Worm (Caenorhabditis elegans) whole organism, L4 larva: ENCODE measurements around the gene Y57E12AR.1.

ENCODE experiments used
- R02D3.7 ChIP-seq: fragments of 150-350 bp; sonication (generic microtip); optimal IDR thresholded peaks from 3 replicates; lab custom pipeline; 2014; ENCODE audit warnings: missing biosample characterization, missing genetic modification characterization
- T26A8.4 ChIP-seq: fragments of 200-800 bp; sonication (Bioruptor generic); IDR thresholded peaks from 2 replicates; pipeline ENCODE4 v1.3.6; 2022; ENCODE audit warnings: missing genetic modification characterization, missing compliant biosample characterization
- Y105C5A.15 ChIP-seq: fragments of 200-800 bp; sonication (Bioruptor generic); IDR thresholded peaks from 2 replicates; pipeline ENCODE4 v1.3.6; 2022; ENCODE audit warnings: missing genetic modification characterization, missing compliant biosample characterization
- ZK546.5 ChIP-seq, 2 experiments: sonication (generic microtip); optimal IDR thresholded peaks; 2 replicates each; lab custom pipeline; 2017; ENCODE audit warnings: missing biosample characterization in 2 of 2, missing genetic modification characterization in 2 of 2
- aly-2 ChIP-seq: sonication (generic microtip); optimal IDR thresholded peaks from 2 replicates; lab custom pipeline; 2018; ENCODE audit warnings: missing biosample characterization, missing genetic modification characterization
- ceh-20 ChIP-seq: fragments of 200-800 bp; sonication (Bioruptor generic); IDR thresholded peaks from 2 replicates; pipeline ENCODE4 v1.3.6; 2022; ENCODE audit warnings: missing genetic modification reagents, missing genetic modification characterization, missing compliant biosample characterization
- ceh-82 ChIP-seq: sonication (generic microtip); optimal IDR thresholded peaks from 2 replicates; lab custom pipeline; 2017; ENCODE audit warnings: missing biosample characterization, missing genetic modification characterization
- daf-8 ChIP-seq: fragments of 200-800 bp; sonication (Bioruptor generic); IDR thresholded peaks from 2 replicates; pipeline ENCODE4 v1.3.6; 2022; ENCODE audit warnings: missing genetic modification characterization, missing compliant biosample characterization
- duxl-1 ChIP-seq: sonication (generic microtip); optimal IDR thresholded peaks from 2 replicates; lab custom pipeline; 2016; ENCODE audit warnings: mild to moderate bottlenecking, missing genetic modification characterization, moderate library complexity, missing compliant biosample characterization; ENCODE audit not compliant: poor library complexity
- egl-43 ChIP-seq: fragments of 200-800 bp; sonication (Bioruptor generic); IDR thresholded peaks from 2 replicates; pipeline ENCODE4 v1.3.6; 2022; ENCODE audit warnings: missing genetic modification reagents, missing genetic modification characterization, missing compliant biosample characterization
- gei-8 ChIP-seq: fragments of 200-800 bp; sonication (Bioruptor generic); optimal IDR thresholded peaks from 2 replicates; lab custom pipeline; 2018; ENCODE audit warnings: mild to moderate bottlenecking, missing genetic modification characterization, missing compliant biosample characterization
- hif-1 ChIP-seq, 2 experiments: sonication (generic microtip); optimal IDR thresholded peaks; 2 replicates each; lab custom pipeline; 2016 to 2017; ENCODE audit warnings: missing compliant biosample characterization in 2 of 2, missing genetic modification characterization in 2 of 2, missing genetic modification reagents in 2 of 2, missing genotype in 2 of 2, mild to moderate bottlenecking in 1 of 2
- hmg-1.1 ChIP-seq: fragments of 200-800 bp; sonication (Bioruptor generic); IDR thresholded peaks from 2 replicates; pipeline ENCODE4 v1.3.6; 2022; ENCODE audit warnings: missing genetic modification reagents, missing genetic modification characterization, missing compliant biosample characterization
- jun-1 ChIP-seq: fragments of 150-350 bp; optimal IDR thresholded peaks from 2 replicates; lab custom pipeline; 2014; ENCODE audit warnings: missing biosample characterization, missing genetic modification reagents, missing genetic modification characterization
- lin-1 ChIP-seq: fragments of 200-800 bp; sonication (Bioruptor generic); IDR thresholded peaks from 2 replicates; pipeline ENCODE4 v1.3.6; 2022; ENCODE audit warnings: missing genetic modification reagents, missing genetic modification characterization, missing compliant biosample characterization
- lin-13 ChIP-seq: fragments of 150-350 bp; optimal IDR thresholded peaks from 2 replicates; lab custom pipeline; 2014; ENCODE audit warnings: missing biosample characterization, missing genetic modification reagents, missing genetic modification characterization
- lin-29 ChIP-seq: fragments of 200-800 bp; sonication (Bioruptor generic); IDR thresholded peaks from 2 replicates; pipeline ENCODE4 v1.3.6; 2022; ENCODE audit warnings: missing genetic modification reagents, missing genetic modification characterization, missing compliant biosample characterization
- nhr-25 ChIP-seq: sonication (generic microtip); optimal IDR thresholded peaks from 2 replicates; lab custom pipeline; 2017; ENCODE audit warnings: missing genetic modification characterization, mild to moderate bottlenecking, missing compliant biosample characterization, antibody characterized with exemption, moderate library complexity, borderline replicate concordance; ENCODE audit not compliant: insufficient read depth
- nhr-41 ChIP-seq: fragments of 200-800 bp; sonication (Bioruptor generic); IDR thresholded peaks from 2 replicates; pipeline ENCODE4 v1.3.6; 2022; ENCODE audit warnings: missing genetic modification reagents, missing genetic modification characterization, missing compliant biosample characterization
- nhr-6 ChIP-seq: fragments of 150-350 bp; optimal IDR thresholded peaks from 2 replicates; lab custom pipeline; 2014; ENCODE audit warnings: missing biosample characterization, missing genetic modification characterization
- nhr-77 ChIP-seq: fragments of 150-350 bp; optimal IDR thresholded peaks from 2 replicates; lab custom pipeline; 2014; ENCODE audit warnings: missing biosample characterization, missing genetic modification characterization
- pqm-1 ChIP-seq: sonication (generic microtip); optimal IDR thresholded peaks from 2 replicates; lab custom pipeline; 2017; ENCODE audit warnings: missing biosample characterization, missing genetic modification characterization
- rbr-2 ChIP-seq: sonication (generic microtip); optimal IDR thresholded peaks from 2 replicates; lab custom pipeline; 2016; ENCODE audit warnings: missing genotype, missing genetic modification characterization, missing compliant biosample characterization
- sdz-12 ChIP-seq: fragments of 200-800 bp; sonication (Bioruptor generic); optimal IDR thresholded peaks from 2 replicates; lab custom pipeline; 2018; ENCODE audit warnings: mild to moderate bottlenecking, missing genetic modification characterization, missing compliant biosample characterization
- snpc-4 ChIP-seq: fragments of 150-350 bp; optimal IDR thresholded peaks from 2 replicates; lab custom pipeline; 2014; ENCODE audit warnings: missing biosample characterization, missing genetic modification characterization
- unc-62 ChIP-seq, 3 experiments: fragments of 150-350 bp in 1 of 3; sonication (generic microtip); optimal IDR thresholded peaks in 2 of 3; peaks in 1 of 3; 1 replicate in 1 of 3; 2 replicates in 2 of 3; lab custom pipeline; 2014 to 2017; ENCODE audit warnings: missing biosample characterization in 3 of 3, missing genetic modification characterization in 3 of 3, missing genetic modification reagents in 3 of 3, missing genotype in 1 of 3
- zip-2 ChIP-seq: fragments of 150-350 bp; optimal IDR thresholded peaks from 2 replicates; lab custom pipeline; 2014; ENCODE audit warnings: missing biosample characterization, missing genetic modification characterization

The Y57E12AR.1 gene

ce11 chrV:7021772-7022171 lies 43.4 kb downstream of the Y57E12AR.1 start, which contains the start of gene F20A1.4:
Gene F20A1.4, minus strand, starts transcription at chrV:7021872.
- TF ChIP-seq ceh-20 (no peak), nhr-77 (tag; lab: Kevin White, UChicago) (no peak), lin-29 (GFP tag; lab: Robert Waterston, UW) (no peak), pqm-1 (tag; lab: Kevin White, UChicago) (no peak), hif-1 (tag; optimal IDR thresholded peaks at IDR 0.05; lab: Kevin White, UChicago) (no peak), ZK546.5 (tag; optimal IDR thresholded peaks at IDR 0.05; lab: Kevin White, UChicago) (no peak), rbr-2 (tag; lab: Kevin White, UChicago) (no peak), nhr-6 (tag; lab: Kevin White, UChicago) (no peak)
- TF ChIP-seq, all 104 proteins: peak for 0

DNA sequence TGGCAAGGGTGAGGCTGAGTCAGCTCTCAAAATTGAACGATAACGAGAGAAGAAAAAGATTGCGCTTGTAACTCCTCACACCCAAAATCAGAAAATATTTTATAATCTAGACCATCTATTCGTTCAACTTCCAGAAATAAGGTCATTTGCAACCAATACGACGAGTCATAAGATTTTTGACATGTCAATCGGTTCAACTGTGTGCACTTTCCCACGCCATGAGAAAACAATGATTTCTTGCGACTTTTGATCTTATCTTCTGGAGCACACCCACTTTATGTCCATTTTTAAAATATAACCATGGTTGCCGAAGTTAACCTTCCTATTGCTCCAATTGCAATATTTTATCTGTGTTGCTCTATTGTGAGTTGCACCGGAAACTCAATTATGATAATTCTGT lies 48.1 kb downstream of the Y57E12AR.1 start, which contains the start of gene srsx-32:
Gene srsx-32 (plus strand): TSS at position 301 of the 400 bp plus-strand sequence.
- TF ChIP-seq ceh-82 (tag; lab: Kevin White, UChicago) (no peak), lin-1 (GFP tag; lab: Robert Waterston, UW) (no peak), jun-1 (no peak), nhr-41 (GFP tag; lab: Robert Waterston, UW) (no peak), zip-2 (tag; lab: Kevin White, UChicago) (no peak), R02D3.7 (tag; lab: Kevin White, UChicago) (no peak), nhr-25 (tag; lab: Kevin White, UChicago) (no peak), ZK546.5 (tag; optimal IDR thresholded peaks at IDR 0.05; lab: Kevin White, UChicago) (no peak), unc-62 (GFP tag; optimal IDR thresholded peaks at IDR 0.05 in 1 of 2; lab: Kevin White, UChicago) (no peak), unc-62 (tag; optimal IDR thresholded peaks at IDR 0.05; lab: Kevin White, UChicago) (no peak), gei-8 (GFP tag; lab: Kevin White, UChicago) (no peak)

ce11 chrV:7015872-7016271 lies 49.3 kb downstream of the Y57E12AR.1 start, which contains the start of gene C33G8.13:
Gene C33G8.13, minus strand, starts transcription at chrV:7015972.
- TF ChIP-seq lin-13 = no peak
- TF ChIP-seq egl-43 = no peak
- TF ChIP-seq hmg-1.1 (GFP tag; lab: Robert Waterston, UW) = no peak
- no peak for TF ChIP-seq daf-8
- TF ChIP-seq snpc-4 (tag; lab: Kevin White, UChicago) = no peak
- TF ChIP-seq nhr-77 (tag; lab: Kevin White, UChicago) = no peak
- TF ChIP-seq aly-2 (tag; lab: Kevin White, UChicago) = no peak
- TF ChIP-seq Y105C5A.15 (GFP tag; lab: Robert Waterston, UW) = no peak
- TF ChIP-seq T26A8.4 (GFP tag; lab: Robert Waterston, UW) = no peak
- no peak for TF ChIP-seq sdz-12 (GFP tag; lab: Kevin White, UChicago)
- TF ChIP-seq duxl-1 = no peak
- TF ChIP-seq, all 104 proteins: peak for 0
